Worm (Caenorhabditis elegans) whole organism, L4 larva: Measurements from ENCODE around the gene F52E10.4.

Source experiments
- D1046.2 ChIP-seq: fragments of 200-800 bp; sonication (Bioruptor generic); IDR thresholded peaks from 2 replicates; pipeline ENCODE4 v1.3.6; 2022; ENCODE audit warnings: missing genetic modification characterization, missing compliant biosample characterization
- F37D6.2 ChIP-seq: sonication (generic microtip); optimal IDR thresholded peaks from 2 replicates; lab custom pipeline; 2016; ENCODE audit warnings: mild to moderate bottlenecking, missing genetic modification characterization, missing compliant biosample characterization
- F44E2.7 ChIP-seq: fragments of 200-800 bp; sonication (Bioruptor generic); IDR thresholded peaks from 2 replicates; pipeline ENCODE4 v2.1.2; 2022; ENCODE audit warnings: missing genetic modification characterization, missing compliant biosample characterization
- F49E8.2 ChIP-seq: sonication (generic microtip); optimal IDR thresholded peaks from 2 replicates; lab custom pipeline; 2016; ENCODE audit warnings: missing compliant biosample characterization, mild to moderate bottlenecking, missing genetic modification characterization, borderline replicate concordance
- T20F7.1 ChIP-seq: fragments of 200-800 bp; sonication (Bioruptor generic); optimal IDR thresholded peaks from 2 replicates; lab custom pipeline; 2018; ENCODE audit warnings: mild to moderate bottlenecking, missing genetic modification characterization, missing compliant biosample characterization
- T26A8.4 ChIP-seq: fragments of 200-800 bp; sonication (Bioruptor generic); IDR thresholded peaks from 2 replicates; pipeline ENCODE4 v1.3.6; 2022; ENCODE audit warnings: missing genetic modification characterization, missing compliant biosample characterization
- Y105C5A.15 ChIP-seq: fragments of 200-800 bp; sonication (Bioruptor generic); IDR thresholded peaks from 2 replicates; pipeline ENCODE4 v1.3.6; 2022; ENCODE audit warnings: missing genetic modification characterization, missing compliant biosample characterization
- Y48G9A.11 ChIP-seq: fragments of 200-800 bp; sonication (Bioruptor generic); IDR thresholded peaks from 2 replicates; pipeline ENCODE4 v1.3.6; 2022; ENCODE audit warnings: missing genetic modification reagents, missing genetic modification characterization, missing compliant biosample characterization
- Y5F2A.4 ChIP-seq: fragments of 200-800 bp; sonication (Bioruptor generic); optimal IDR thresholded peaks from 2 replicates; lab custom pipeline; 2018; ENCODE audit warnings: mild to moderate bottlenecking, missing genetic modification characterization, missing compliant biosample characterization
- ZK337.2 ChIP-seq: fragments of 200-800 bp; sonication (Bioruptor generic); IDR thresholded peaks from 2 replicates; pipeline ENCODE4 v1.3.6; 2022; ENCODE audit warnings: missing genetic modification reagents, missing genetic modification characterization, missing compliant biosample characterization
- aha-1 ChIP-seq: fragments of 150-350 bp; peaks from one replicate; lab custom pipeline; 2014; ENCODE audit warnings: missing biosample characterization, missing genetic modification characterization
- aly-2 ChIP-seq: sonication (generic microtip); optimal IDR thresholded peaks from 2 replicates; lab custom pipeline; 2018; ENCODE audit warnings: missing biosample characterization, missing genetic modification characterization
- arid-1 ChIP-seq: fragments of 200-800 bp; sonication (Bioruptor generic); conservative IDR thresholded peaks from 2 replicates; pipeline ENCODE4 v1.3.6; 2022; ENCODE audit warnings: missing genetic modification reagents, missing genetic modification characterization, missing compliant biosample characterization
- attf-4 ChIP-seq: sonication (generic microtip); optimal IDR thresholded peaks from 3 replicates; lab custom pipeline; 2017; ENCODE audit warnings: missing biosample characterization, missing genetic modification characterization
- ceh-32 ChIP-seq: sonication (generic microtip); optimal IDR thresholded peaks from 2 replicates; lab custom pipeline; 2016; ENCODE audit warnings: mild to moderate bottlenecking, missing genetic modification characterization, missing compliant biosample characterization; ENCODE audit not compliant: poor library complexity
- ceh-44 ChIP-seq: fragments of 200-800 bp; sonication (Bioruptor generic); IDR thresholded peaks from 2 replicates; pipeline ENCODE4 v1.3.6; 2022; ENCODE audit warnings: missing genetic modification reagents, missing genetic modification characterization, missing compliant biosample characterization
- ceh-62 ChIP-seq: sonication (generic microtip); optimal IDR thresholded peaks from 2 replicates; lab custom pipeline; 2017; ENCODE audit warnings: missing biosample characterization, missing genetic modification characterization
- ceh-82 ChIP-seq: sonication (generic microtip); optimal IDR thresholded peaks from 2 replicates; lab custom pipeline; 2017; ENCODE audit warnings: missing biosample characterization, missing genetic modification characterization
- ces-1 ChIP-seq: fragments of 150-350 bp; sonication (generic microtip); optimal IDR thresholded peaks from 4 replicates; lab custom pipeline; 2014; ENCODE audit warnings: missing biosample characterization, missing genetic modification reagents, missing genetic modification characterization
- ctbp-1 ChIP-seq: fragments of 200-800 bp; sonication (Bioruptor generic); IDR thresholded peaks from 2 replicates; pipeline ENCODE4 v1.3.6; 2022; ENCODE audit warnings: missing genetic modification reagents, missing genetic modification characterization, missing compliant biosample characterization
- daf-12 ChIP-seq: fragments of 150-350 bp; optimal IDR thresholded peaks from 2 replicates; lab custom pipeline; 2014; ENCODE audit warnings: missing biosample characterization, missing genetic modification reagents, missing genetic modification characterization
- dmd-6 ChIP-seq: fragments of 200-800 bp; sonication (Bioruptor generic); IDR thresholded peaks from 2 replicates; pipeline ENCODE4 v1.3.6; 2022; ENCODE audit warnings: missing genetic modification reagents, missing genetic modification characterization, missing compliant biosample characterization
- dmd-8 ChIP-seq: fragments of 200-800 bp; sonication (Bioruptor generic); IDR thresholded peaks from 2 replicates; pipeline ENCODE4 v1.3.6; 2022; ENCODE audit warnings: missing genetic modification characterization, missing compliant biosample characterization
- duxl-1 ChIP-seq: sonication (generic microtip); optimal IDR thresholded peaks from 2 replicates; lab custom pipeline; 2016; ENCODE audit warnings: mild to moderate bottlenecking, missing genetic modification characterization, moderate library complexity, missing compliant biosample characterization; ENCODE audit not compliant: poor library complexity
- egl-43 ChIP-seq: fragments of 200-800 bp; sonication (Bioruptor generic); IDR thresholded peaks from 2 replicates; pipeline ENCODE4 v1.3.6; 2022; ENCODE audit warnings: missing genetic modification reagents, missing genetic modification characterization, missing compliant biosample characterization
- hif-1 ChIP-seq, 2 experiments: sonication (generic microtip); optimal IDR thresholded peaks; 2 replicates each; lab custom pipeline; 2016 to 2017; ENCODE audit warnings: missing compliant biosample characterization in 2 of 2, missing genetic modification characterization in 2 of 2, missing genetic modification reagents in 2 of 2, missing genotype in 2 of 2, mild to moderate bottlenecking in 1 of 2
- hlh-11 ChIP-seq: fragments of 200-800 bp; sonication (Bioruptor generic); optimal IDR thresholded peaks from 2 replicates; lab custom pipeline; 2018; ENCODE audit warnings: mild to moderate bottlenecking, missing genetic modification characterization, missing compliant biosample characterization
- hmg-1.1 ChIP-seq: fragments of 200-800 bp; sonication (Bioruptor generic); IDR thresholded peaks from 2 replicates; pipeline ENCODE4 v1.3.6; 2022; ENCODE audit warnings: missing genetic modification reagents, missing genetic modification characterization, missing compliant biosample characterization
- lin-39 ChIP-seq: fragments of 150-350 bp; optimal IDR thresholded peaks from 2 replicates; lab custom pipeline; 2014; ENCODE audit warnings: missing biosample characterization, missing genetic modification reagents, missing genetic modification characterization
- lir-3 ChIP-seq: sonication (generic microtip); optimal IDR thresholded peaks from 2 replicates; lab custom pipeline; 2016; ENCODE audit warnings: mild to moderate bottlenecking, missing genetic modification characterization, missing compliant biosample characterization
- lsy-2 ChIP-seq, 2 experiments: fragments of 150-350 bp in 1 of 2; sonication (generic microtip) in 1 of 2; optimal IDR thresholded peaks; 2 replicates each; lab custom pipeline; 2014 to 2017; ENCODE audit warnings: missing biosample characterization in 2 of 2, missing genetic modification characterization in 2 of 2
- mes-2 ChIP-seq: sonication (generic microtip); optimal IDR thresholded peaks from 2 replicates; lab custom pipeline; 2016; ENCODE audit warnings: missing genotype, mild to moderate bottlenecking, missing genetic modification characterization, missing compliant biosample characterization; ENCODE audit not compliant: poor library complexity, severe bottlenecking
- mxl-3 ChIP-seq: fragments of 200-800 bp; sonication (Bioruptor generic); optimal IDR thresholded peaks from 2 replicates; lab custom pipeline; 2018; ENCODE audit warnings: mild to moderate bottlenecking, missing genetic modification characterization, missing compliant biosample characterization
- nhr-11 ChIP-seq: fragments of 150-350 bp; optimal IDR thresholded peaks from 2 replicates; lab custom pipeline; 2014; ENCODE audit warnings: missing biosample characterization, missing genetic modification characterization
- nhr-237 ChIP-seq: sonication (generic microtip); optimal IDR thresholded peaks from 2 replicates; lab custom pipeline; 2017; ENCODE audit warnings: missing biosample characterization, missing genetic modification characterization
- nhr-25 ChIP-seq: sonication (generic microtip); optimal IDR thresholded peaks from 2 replicates; lab custom pipeline; 2017; ENCODE audit warnings: missing genetic modification characterization, mild to moderate bottlenecking, missing compliant biosample characterization, antibody characterized with exemption, moderate library complexity, borderline replicate concordance; ENCODE audit not compliant: insufficient read depth
- nhr-48 ChIP-seq: sonication (generic microtip); optimal IDR thresholded peaks from 2 replicates; lab custom pipeline; 2016; ENCODE audit warnings: mild to moderate bottlenecking, missing genetic modification characterization, missing compliant biosample characterization
- nhr-6 ChIP-seq: fragments of 150-350 bp; optimal IDR thresholded peaks from 2 replicates; lab custom pipeline; 2014; ENCODE audit warnings: missing biosample characterization, missing genetic modification characterization
- nhr-76 ChIP-seq: fragments of 150-350 bp; optimal IDR thresholded peaks from 2 replicates; lab custom pipeline; 2014; ENCODE audit warnings: missing biosample characterization, missing genetic modification characterization
- pha-4 ChIP-seq, 2 experiments: fragments of 150-350 bp in 1 of 2; fragments of 200-800 bp in 1 of 2; sonication (Bioruptor generic) in 1 of 2; IDR thresholded peaks in 1 of 2; optimal IDR thresholded peaks in 1 of 2; 2 replicates each; pipeline versions ENCODE4 v1.3.6 to Lab custom; 2014 to 2022; ENCODE audit warnings: missing genetic modification characterization in 2 of 2, missing genetic modification reagents in 2 of 2, missing biosample characterization in 1 of 2, missing compliant biosample characterization in 1 of 2
- php-3 ChIP-seq: fragments of 200-800 bp; sonication (Bioruptor generic); IDR thresholded peaks from 2 replicates; pipeline ENCODE4 v1.3.6; 2022; ENCODE audit warnings: missing genetic modification reagents, missing genetic modification characterization, missing compliant biosample characterization
- saeg-2 ChIP-seq: fragments of 200-800 bp; sonication (Bioruptor generic); IDR thresholded peaks from 2 replicates; pipeline ENCODE4 v1.3.6; 2022; ENCODE audit warnings: missing genetic modification reagents, missing genetic modification characterization, missing compliant biosample characterization
- sdz-12 ChIP-seq: fragments of 200-800 bp; sonication (Bioruptor generic); optimal IDR thresholded peaks from 2 replicates; lab custom pipeline; 2018; ENCODE audit warnings: mild to moderate bottlenecking, missing genetic modification characterization, missing compliant biosample characterization
- set-16 ChIP-seq: fragments of 200-800 bp; sonication (Bioruptor generic); IDR thresholded peaks from 2 replicates; pipeline ENCODE4 v1.3.6; 2022; ENCODE audit warnings: missing genetic modification reagents, missing genetic modification characterization, missing compliant biosample characterization
- unc-130 ChIP-seq: sonication (generic microtip); optimal IDR thresholded peaks from 2 replicates; lab custom pipeline; 2016; ENCODE audit warnings: missing genetic modification reagents, missing genetic modification characterization, missing compliant biosample characterization
- unc-39 ChIP-seq: sonication (generic microtip); optimal IDR thresholded peaks from 2 replicates; lab custom pipeline; 2017; ENCODE audit warnings: missing biosample characterization, missing genetic modification characterization
- unc-62 ChIP-seq, 3 experiments: fragments of 150-350 bp in 1 of 3; sonication (generic microtip); optimal IDR thresholded peaks in 2 of 3; peaks in 1 of 3; 1 replicate in 1 of 3; 2 replicates in 2 of 3; lab custom pipeline; 2014 to 2017; ENCODE audit warnings: missing biosample characterization in 3 of 3, missing genetic modification characterization in 3 of 3, missing genetic modification reagents in 3 of 3, missing genotype in 1 of 3
- zfp-2 ChIP-seq: sonication (generic microtip); optimal IDR thresholded peaks from 2 replicates; lab custom pipeline; 2016; ENCODE audit warnings: mild to moderate bottlenecking, missing genetic modification characterization, missing compliant biosample characterization
- ztf-11 ChIP-seq: fragments of 150-350 bp; optimal IDR thresholded peaks from 2 replicates; lab custom pipeline; 2014; ENCODE audit warnings: missing biosample characterization, missing genetic modification characterization
- ztf-7 ChIP-seq: fragments of 150-350 bp; optimal IDR thresholded peaks from 2 replicates; lab custom pipeline; 2014; ENCODE audit warnings: missing biosample characterization, missing genetic modification characterization

F52E10.4 gene

ce11 chrX:16300422-16300821, 7.6 kb upstream of the F52E10.4 start (continued):
- TF ChIP-seq F49E8.2 (tag; lab: Kevin White, UChicago), result peak; percentile 25
- TF ChIP-seq mes-2 (tag; lab: Kevin White, UChicago), result peak; percentile 63
- no peak for TF ChIP-seq nhr-237 (tag; lab: Kevin White, UChicago)
- peak; percentile 59; the same call in 1 of the 2 replicates for TF ChIP-seq Y48G9A.11 (GFP tag; lab: Robert Waterston, UW)
- TF ChIP-seq Y105C5A.15, result peak; percentile 87; the same call in 1 of the 2 replicates
- TF ChIP-seq D1046.2 (GFP tag; lab: Robert Waterston, UW), result no peak
- peak; percentile 54 for TF ChIP-seq hlh-11 (tag; lab: Kevin White, UChicago)
- TF ChIP-seq dmd-8 (GFP tag; lab: Robert Waterston, UW), result peak; percentile 82
- no peak for TF ChIP-seq aly-2
- TF ChIP-seq lsy-2 (tag; optimal IDR thresholded peaks at IDR 0.05; lab: Kevin White, UChicago), result no peak
- no peak for TF ChIP-seq nhr-25 (tag; lab: Kevin White, UChicago)
- peak; percentile 36; the same call in 1 of the 2 replicates for TF ChIP-seq php-3 (GFP tag; lab: Robert Waterston, UW)
- no peak for TF ChIP-seq duxl-1 (tag; lab: Kevin White, UChicago)
- TF ChIP-seq saeg-2 (GFP tag; lab: Robert Waterston, UW), result no peak
- TF ChIP-seq T26A8.4, result peak; percentile 60
- TF ChIP-seq arid-1 (GFP tag; lab: Robert Waterston, UW), result no peak
- no peak for TF ChIP-seq nhr-11 (tag; lab: Kevin White, UChicago)
- no peak for TF ChIP-seq attf-4 (tag; lab: Kevin White, UChicago)
- TF ChIP-seq lir-3 (tag; lab: Kevin White, UChicago), result no peak
- TF ChIP-seq daf-12 (tag; lab: Kevin White, UChicago), result no peak
- no peak for TF ChIP-seq lin-39 (tag; lab: Kevin White, UChicago)
- no peak for TF ChIP-seq unc-62 (GFP tag; optimal IDR thresholded peaks at IDR 0.05 in 1 of 2; lab: Kevin White, UChicago)
- TF ChIP-seq unc-62 (tag; optimal IDR thresholded peaks at IDR 0.05; lab: Kevin White, UChicago), result no peak
- peak; percentile 2 for TF ChIP-seq nhr-48 (tag; lab: Kevin White, UChicago)
- peak; percentile 64 for TF ChIP-seq dmd-6 (GFP tag; lab: Robert Waterston, UW)
- TF ChIP-seq zfp-2 (tag; lab: Kevin White, UChicago), result no peak
- TF ChIP-seq ceh-82 (tag; lab: Kevin White, UChicago), result no peak
- TF ChIP-seq sdz-12 (GFP tag; lab: Kevin White, UChicago), result no peak
- peak; percentile 60; the same call in 1 of the 2 replicates for TF ChIP-seq ctbp-1 (GFP tag; lab: Robert Waterston, UW)
- TF ChIP-seq egl-43 (GFP tag; lab: Robert Waterston, UW), result peak; percentile 73
- TF ChIP-seq ceh-32 (tag; lab: Kevin White, UChicago), result no peak
- TF ChIP-seq hmg-1.1 (GFP tag; lab: Robert Waterston, UW), result peak; percentile 56
- peak; percentile 86; the same call in 1 of the 2 replicates for TF ChIP-seq pha-4 (GFP tag; IDR thresholded peaks at IDR 0.05; lab: Robert Waterston, UW)
- TF ChIP-seq pha-4 (tag; optimal IDR thresholded peaks at IDR 0.05; lab: Kevin White, UChicago), result no peak
- TF ChIP-seq hif-1 (tag; optimal IDR thresholded peaks at IDR 0.05; lab: Kevin White, UChicago), result no peak
- peak; percentile 57; the same call in 1 of the 2 replicates for TF ChIP-seq F44E2.7 (GFP tag; lab: Robert Waterston, UW)
- TF ChIP-seq ces-1, result no peak
- no peak for TF ChIP-seq set-16 (GFP tag; lab: Robert Waterston, UW)
- no peak for TF ChIP-seq ztf-11
- no peak for TF ChIP-seq ZK337.2
- no peak for TF ChIP-seq mxl-3 (GFP tag; lab: Kevin White, UChicago)
- TF ChIP-seq nhr-6 (tag; lab: Kevin White, UChicago), result no peak
- peak; percentile 44 for TF ChIP-seq ztf-7 (tag; lab: Kevin White, UChicago)
- peak; percentile 34; the same call in 1 of the 2 replicates for TF ChIP-seq ceh-44 (GFP tag; lab: Robert Waterston, UW)
- no peak for TF ChIP-seq nhr-76 (tag; lab: Kevin White, UChicago)
- TF ChIP-seq F37D6.2 (tag; lab: Kevin White, UChicago), result no peak
- no peak for TF ChIP-seq unc-39 (tag; lab: Kevin White, UChicago)
- TF ChIP-seq aha-1 (tag; lab: Kevin White, UChicago), result no peak
- TF ChIP-seq unc-130 (GFP tag; lab: Kevin White, UChicago), result no peak
- no peak for TF ChIP-seq T20F7.1 (GFP tag; lab: Kevin White, UChicago)
- TF ChIP-seq Y5F2A.4, result no peak
- no peak for TF ChIP-seq ceh-62 (tag; lab: Kevin White, UChicago)
